Worm (Caenorhabditis elegans): ENCODE results near the gene cyp-34A6.

- TF ChIP-seq tab-1 (GFP tag; IDR thresholded peaks at IDR 0.05) (no peak), klf-2 (GFP tag; conservative IDR thresholded peaks at IDR 0.05) (no peak), flt-1 (GFP tag; IDR thresholded peaks at IDR 0.05) (no peak), ref-1 (GFP tag; conservative IDR thresholded peaks at IDR 0.05) (no peak), T22C8.4 (GFP tag; IDR thresholded peaks at IDR 0.05) (no peak), ztf-23 (GFP tag; IDR thresholded peaks at IDR 0.05) (no peak), cog-1 (tag; optimal IDR thresholded peaks at IDR 0.05) (no peak)
Measured at ce11 chrV:3979819-3980218, 18.7 kb upstream of the cyp-34A6 start, which contains the start of gene nlp-31.

Measured in whole organism, midembryonic.